Worm (Caenorhabditis elegans): Measurements from ENCODE around the gene acr-14.

Gene acr-14

ce11 chrII:8190455-8190854 is 13.5 kb upstream of the acr-14 start, which contains the start of gene T05C12.8:
Gene T05C12.8, minus strand, starts transcription at chrII:8190555.
- TF ChIP-seq lim-7 (GFP tag; IDR thresholded peaks at IDR 0.05) (no peak), ctbp-1 (GFP tag; IDR thresholded peaks at IDR 0.05) (no peak), ceh-32 (tag; optimal IDR thresholded peaks at IDR 0.05; ENCODE audit: poor library complexity) (no peak)

- peak; percentile 54; the same call in 1 of the 2 replicates for TF ChIP-seq lin-38 (GFP tag; IDR thresholded peaks at IDR 0.05)
- no peak for TF ChIP-seq snpc-4 (tag; optimal IDR thresholded peaks at IDR 0.05)
- TF ChIP-seq F49E8.2 (tag; optimal IDR thresholded peaks at IDR 0.05; ENCODE audit: borderline replicate concordance), result peak; percentile 6
- no peak for TF ChIP-seq mxl-2 (GFP tag; conservative IDR thresholded peaks at IDR 0.05)
- TF ChIP-seq lin-1 (GFP tag; IDR thresholded peaks at IDR 0.05), result 0 out of 2 replicates have a peak, but pooled peaks have one; percentile 9
- peak; percentile 26; the same call in 1 of the 2 replicates for TF ChIP-seq ctbp-1 (GFP tag; IDR thresholded peaks at IDR 0.05)
- TF ChIP-seq nhr-111 (GFP tag; optimal IDR thresholded peaks at IDR 0.05), result peak; percentile 29
- TF ChIP-seq sdz-12 (GFP tag; optimal IDR thresholded peaks at IDR 0.05), result no peak
Measured at ce11 chrII:8187516-8187915, 10.5 kb upstream of the acr-14 start.

ce11 chrII:8185016-8185493 is 8.1 kb upstream of the acr-14 start, which contains the start of the genes mig-5 and cct-1:
Gene mig-5, minus strand, starts transcription at chrII:8185023.
Gene cct-1, plus strand, starts transcription at chrII:8185443.
- peak; percentile 87 for TF ChIP-seq zag-1 (tag; optimal IDR thresholded peaks at IDR 0.05)
- peak; percentile 96 for TF ChIP-seq php-3 (GFP tag; IDR thresholded peaks at IDR 0.05)
- TF ChIP-seq nhr-42 (GFP tag; IDR thresholded peaks at IDR 0.05), result peak; percentile 78; the same call in 1 of the 2 replicates
- TF ChIP-seq lsy-2 (tag; optimal IDR thresholded peaks at IDR 0.05), result peak; percentile 99 to 100
- peak; percentile 93 for TF ChIP-seq nhr-25 (tag; optimal IDR thresholded peaks at IDR 0.05; ENCODE audit: borderline replicate concordance, insufficient read depth)
- TF ChIP-seq snpc-4 (tag; optimal IDR thresholded peaks at IDR 0.05), result no peak
- TF ChIP-seq lim-7 (GFP tag; IDR thresholded peaks at IDR 0.05), result no peak
- no peak for TF ChIP-seq madf-9 (GFP tag; conservative IDR thresholded peaks at IDR 0.05)
- no peak for TF ChIP-seq ztf-11 (tag; optimal IDR thresholded peaks at IDR 0.05)
- peak; percentile 2 for TF ChIP-seq nhr-76 (tag; optimal IDR thresholded peaks at IDR 0.05)
- TF ChIP-seq pha-4 (GFP tag; IDR thresholded peaks at IDR 0.05), result peak; percentile 87
- peak; percentile 88 for TF ChIP-seq pha-4 (tag; optimal IDR thresholded peaks at IDR 0.05)
- no peak for TF ChIP-seq daf-8 (GFP tag; IDR thresholded peaks at IDR 0.05)
- no peak for TF ChIP-seq daf-19 (GFP tag; conservative IDR thresholded peaks at IDR 0.05)
- no peak for TF ChIP-seq zip-11 (GFP tag; IDR thresholded peaks at IDR 0.05)
- peak; percentile 86 for TF ChIP-seq jun-1 (tag; optimal IDR thresholded peaks at IDR 0.05)
- peak; percentile 53; the same call in 1 of the 2 replicates for TF ChIP-seq ceh-44 (GFP tag; IDR thresholded peaks at IDR 0.05)
- TF ChIP-seq lin-29 (GFP tag; IDR thresholded peaks at IDR 0.05), result peak; percentile 73
- no peak for TF ChIP-seq dmd-9 (GFP tag; IDR thresholded peaks at IDR 0.05)
- TF ChIP-seq hlh-11 (tag; optimal IDR thresholded peaks at IDR 0.05), result peak; percentile 94
- TF ChIP-seq nhr-11 (tag; optimal IDR thresholded peaks at IDR 0.05), result peak; percentile 95
- TF ChIP-seq D1046.2 (GFP tag; IDR thresholded peaks at IDR 0.05), result no peak
- TF ChIP-seq hmg-1.1 (GFP tag; IDR thresholded peaks at IDR 0.05), result peak; percentile 98
- no peak for TF ChIP-seq skn-1 (tag; optimal IDR thresholded peaks at IDR 0.05)
- TF ChIP-seq lir-3 (tag; optimal IDR thresholded peaks at IDR 0.05), result peak; percentile 41
- no peak for TF ChIP-seq ceh-82 (tag; optimal IDR thresholded peaks at IDR 0.05)
- TF ChIP-seq egl-43 (GFP tag; IDR thresholded peaks at IDR 0.05), result peak; percentile 66
- peak; percentile 100 for TF ChIP-seq lin-38 (GFP tag; IDR thresholded peaks at IDR 0.05)
- peak; percentile 98 for TF ChIP-seq dve-1 (tag; optimal IDR thresholded peaks at IDR 0.05; ENCODE audit: insufficient read depth)
- TF ChIP-seq daf-16 (GFP tag; optimal IDR thresholded peaks at IDR 0.05), result peak; percentile 61 to 87
- peak; percentile 84 for TF ChIP-seq daf-16 (tag; optimal IDR thresholded peaks at IDR 0.05)
- TF ChIP-seq unc-62 (GFP tag; optimal IDR thresholded peaks at IDR 0.05 in 1 of 2), result peak in 1 of 2 experiments; percentile 98
- no peak for TF ChIP-seq unc-62 (tag; optimal IDR thresholded peaks at IDR 0.05)
- TF ChIP-seq T26A8.4 (GFP tag; IDR thresholded peaks at IDR 0.05), result peak; percentile 97
- no peak for TF ChIP-seq Y75B8A.6 (GFP tag; IDR thresholded peaks at IDR 0.05)
- TF ChIP-seq nhr-41 (GFP tag; IDR thresholded peaks at IDR 0.05), result no peak
- peak; percentile 58 for TF ChIP-seq Y48G9A.11 (GFP tag; IDR thresholded peaks at IDR 0.05)
- peak; percentile 91 for TF ChIP-seq tra-1 (GFP tag; IDR thresholded peaks at IDR 0.05)
- peak; percentile 25 for TF ChIP-seq ceh-28 (tag; optimal IDR thresholded peaks at IDR 0.05)
- peak; percentile 98 for TF ChIP-seq mes-2 (tag; optimal IDR thresholded peaks at IDR 0.05; ENCODE audit: poor library complexity, severe bottlenecking)

Data from whole organism, L4 larva.